Fruit fly (Drosophila melanogaster): Measurements from ENCODE around the gene CG31495.

dm6 chr3R:13833515-13833914 lies 6.2 kb downstream of the CG31495 start:
- TF ChIP-seq pan (optimal IDR thresholded peaks at IDR 0.05), result no peak
- no peak for TF ChIP-seq br (GFP tag; optimal IDR thresholded peaks at IDR 0.05)
- no peak for TF ChIP-seq Abd-B (GFP tag; optimal IDR thresholded peaks at IDR 0.05)
- TF ChIP-seq Myc (optimal IDR thresholded peaks at IDR 0.05), result peak; percentile 71
- no peak for TF ChIP-seq psq (GFP tag; optimal IDR thresholded peaks at IDR 0.05)
- TF ChIP-seq sage (GFP tag; optimal IDR thresholded peaks at IDR 0.05), result no peak
- TF ChIP-seq N (GFP tag; optimal IDR thresholded peaks at IDR 0.05), result no peak
- TF ChIP-seq Hr78 (GFP tag; optimal IDR thresholded peaks at IDR 0.05), result no peak
- no peak for TF ChIP-seq woc (GFP tag; optimal IDR thresholded peaks at IDR 0.05)
- TF ChIP-seq CG9705 (GFP tag; optimal IDR thresholded peaks at IDR 0.05), result no peak
- no peak for TF ChIP-seq Dfd (GFP tag; optimal IDR thresholded peaks at IDR 0.05)
- TF ChIP-seq Sp1 (GFP tag; optimal IDR thresholded peaks at IDR 0.05), result no peak
- no peak for TF ChIP-seq h (GFP tag; optimal IDR thresholded peaks at IDR 0.05)

Data from whole organism, wandering third instar larva.